Fruit fly (Drosophila melanogaster): Measurements from ENCODE around the gene Acer.
A peak's percentile ranks its signal among the peaks of the same experiment; 100 is the strongest.

The Acer gene

dm6 chr2L:8514748-8515147 is 7.0 kb upstream of the Acer start, which contains the start of the genes CG13097 and PIG-U:
CG13097 (minus strand) TSS chr2L:8514868.
PIG-U (plus strand) TSS chr2L:8515096.
- TF ChIP-seq gcm2 (GFP tag; optimal IDR thresholded peaks at IDR 0.05) (no peak), bowl (GFP tag; IDR thresholded peaks at IDR 0.05) (peak; percentile 55; the same call in 1 of the 2 replicates), ken (GFP tag; IDR thresholded peaks at IDR 0.05) (peak; percentile 84; the same call in 2 of the 3 replicates), CG12391 (tag; optimal IDR thresholded peaks at IDR 0.05) (peak; percentile 91), nerfin-1 (tag; optimal IDR thresholded peaks at IDR 0.05) (peak; percentile 75), CG13775 (GFP tag; optimal IDR thresholded peaks at IDR 0.05) (peak; percentile 82), btn (GFP tag; optimal IDR thresholded peaks at IDR 0.05) (peak; percentile 14), lola (GFP tag; optimal IDR thresholded peaks at IDR 0.05) (peak in 1 of 3 experiments; percentile 79), odd (GFP tag; optimal IDR thresholded peaks at IDR 0.05) (peak; percentile 33), vvl (GFP tag; IDR thresholded peaks at IDR 0.05) (peak; percentile 84), CrebB (tag; optimal IDR thresholded peaks at IDR 0.05) (peak; percentile 30), CG8388 (GFP tag; optimal IDR thresholded peaks at IDR 0.05) (peak; percentile 70), Sry-β (GFP tag; optimal IDR thresholded peaks at IDR 0.05) (peak; percentile 55), MBD-R2 (GFP tag; IDR thresholded peaks at IDR 0.05) (peak; percentile 91; the same call in 1 of the 2 replicates), tin (GFP tag; optimal IDR thresholded peaks at IDR 0.05) (peak; percentile 88), CG4820 (GFP tag; optimal IDR thresholded peaks at IDR 0.05) (peak; percentile 72), CG7357 (GFP tag; IDR thresholded peaks at IDR 0.05) (peak; percentile 52; the same call in 1 of the 3 replicates), Trl (optimal IDR thresholded peaks at IDR 0.05) (no peak), Trl (GFP tag; optimal IDR thresholded peaks at IDR 0.05) (peak; percentile 63), C15 (GFP tag; IDR thresholded peaks at IDR 0.05) (no peak), zf30C (GFP tag; optimal IDR thresholded peaks at IDR 0.05) (no peak), CG17186 (GFP tag; optimal IDR thresholded peaks at IDR 0.05) (peak; percentile 26), CG3726 (GFP tag; IDR thresholded peaks at IDR 0.05) (no peak), dmrt99B (tag; optimal IDR thresholded peaks at IDR 0.05) (no peak), hb (GFP tag; IDR thresholded peaks at IDR 0.05; ENCODE audit: partially characterized antibody) (peak; percentile 85), Ravus (GFP tag; IDR thresholded peaks at IDR 0.05) (no peak), CG3281 (GFP tag; optimal IDR thresholded peaks at IDR 0.05) (peak; percentile 77), CG3847 (GFP tag; IDR thresholded peaks at IDR 0.05) (peak; percentile 83), PHDP (tag; optimal IDR thresholded peaks at IDR 0.05) (peak; percentile 75), CG18476 (GFP tag; optimal IDR thresholded peaks at IDR 0.05) (peak; percentile 86), z (GFP tag; IDR thresholded peaks at IDR 0.05) (no peak), CG17912 (GFP tag; optimal IDR thresholded peaks at IDR 0.05) (no peak), CG6175 (GFP tag; IDR thresholded peaks at IDR 0.05) (0 out of 3 replicates have a peak, but pooled peaks have one; percentile 41), br (optimal IDR thresholded peaks at IDR 0.05) (no peak), CG6854 (GFP tag; optimal IDR thresholded peaks at IDR 0.05) (no peak), CG15696 (tag; optimal IDR thresholded peaks at IDR 0.05) (peak; percentile 83), jing (GFP tag; optimal IDR thresholded peaks at IDR 0.05) (no peak), ftz-f1 (GFP tag; optimal IDR thresholded peaks at IDR 0.05) (no peak), exex (tag; optimal IDR thresholded peaks at IDR 0.05) (peak; percentile 54), CG11723 (GFP tag; optimal IDR thresholded peaks at IDR 0.05) (no peak), jumu (GFP tag; optimal IDR thresholded peaks at IDR 0.05) (peak; percentile 22), fd96Cb (tag; optimal IDR thresholded peaks at IDR 0.05) (peak; percentile 53), gfzf (GFP tag; optimal IDR thresholded peaks at IDR 0.05) (no peak), al (GFP tag; IDR thresholded peaks at IDR 0.05) (peak; percentile 80), Ets97D (GFP tag; optimal IDR thresholded peaks at IDR 0.05) (peak; percentile 78), ranshi (GFP tag; IDR thresholded peaks at IDR 0.05) (peak; percentile 85), CG11093 (GFP tag; IDR thresholded peaks at IDR 0.05) (no peak), chif (GFP tag; optimal IDR thresholded peaks at IDR 0.05) (peak; percentile 43 to 71), Xrp1 (GFP tag; IDR thresholded peaks at IDR 0.05) (peak; percentile 81), luna (GFP tag; optimal IDR thresholded peaks at IDR 0.05) (no peak), CG2199 (GFP tag; IDR thresholded peaks at IDR 0.05) (0 out of 3 replicates have a peak, but pooled peaks have one; percentile 10), Sox102F (GFP tag; optimal IDR thresholded peaks at IDR 0.05) (no peak)
